Fruit fly (Drosophila melanogaster) whole organism, prepupa: ENCODE results near the gene unk.

Experiments used
- Blimp-1 ChIP-seq: fragments of 200-800 bp; sonication (Bioruptor generic); optimal IDR thresholded peaks from 3 replicates; lab custom pipeline; 2017; ENCODE audit warnings: missing biosample characterization, missing genetic modification characterization, mild to moderate bottlenecking, moderate library complexity, missing genetic modification reagents
- CG10631 ChIP-seq: fragments of 200-800 bp; sonication (Bioruptor generic); optimal IDR thresholded peaks from 2 replicates; lab custom pipeline; 2016; ENCODE audit warnings: missing biosample characterization, missing genetic modification characterization
- CG10669 ChIP-seq: fragments of 200-800 bp; sonication (Bioruptor generic); optimal IDR thresholded peaks from 3 replicates; lab custom pipeline; 2018; ENCODE audit warnings: missing biosample characterization, mild to moderate bottlenecking, missing genetic modification characterization, moderate library complexity
- CG11294 ChIP-seq: fragments of 200-800 bp; sonication (Bioruptor generic); IDR thresholded peaks from 2 replicates; pipeline ENCODE4 v1.3.6; 2022; ENCODE audit warnings: missing biosample characterization, missing genetic modification characterization
- CG11762 ChIP-seq: fragments of 200-800 bp; sonication (Bioruptor generic); optimal IDR thresholded peaks from 3 replicates; lab custom pipeline; 2016; ENCODE audit warnings: missing biosample characterization, missing genetic modification characterization; ENCODE audit not compliant: insufficient read depth
- CG11902 ChIP-seq: fragments of 200-800 bp; sonication (Bioruptor generic); optimal IDR thresholded peaks from 3 replicates; lab custom pipeline; 2016; ENCODE audit warnings: missing biosample characterization, missing genetic modification characterization
- CG1621 ChIP-seq: fragments of 200-800 bp; sonication (Bioruptor generic); optimal IDR thresholded peaks from 3 replicates; lab custom pipeline; 2018; ENCODE audit warnings: missing biosample characterization, mild to moderate bottlenecking, missing genetic modification characterization
- CG16779 ChIP-seq: fragments of 200-800 bp; sonication (Bioruptor generic); optimal IDR thresholded peaks from 3 replicates; lab custom pipeline; 2017; ENCODE audit warnings: missing biosample characterization, mild to moderate bottlenecking, missing genetic modification characterization
- CG3032 ChIP-seq: fragments of 200-800 bp; optimal IDR thresholded peaks from 2 replicates; lab custom pipeline; 2019; ENCODE audit warnings: missing biosample characterization, mild to moderate bottlenecking, missing genetic modification characterization, moderate library complexity
- CG31627 ChIP-seq: fragments of 200-800 bp; sonication (Bioruptor generic); optimal IDR thresholded peaks from 3 replicates; lab custom pipeline; 2016; ENCODE audit warnings: missing biosample characterization, missing genetic modification characterization
- CG32006 ChIP-seq: fragments of 200-800 bp; sonication (Bioruptor generic); optimal IDR thresholded peaks from 3 replicates; lab custom pipeline; 2017; ENCODE audit warnings: missing biosample characterization, mild to moderate bottlenecking, missing genetic modification characterization
- CG3919 ChIP-seq: fragments of 200-800 bp; sonication (Bioruptor generic); optimal IDR thresholded peaks from 3 replicates; lab custom pipeline; 2016; ENCODE audit warnings: missing biosample characterization, missing genetic modification characterization
- CG4318 ChIP-seq: fragments of 200-800 bp; sonication (Bioruptor generic); optimal IDR thresholded peaks from 3 replicates; lab custom pipeline; 2017; ENCODE audit warnings: missing biosample characterization, mild to moderate bottlenecking, missing genetic modification characterization
- CG6163 ChIP-seq: fragments of 200-800 bp; sonication (Bioruptor generic); IDR thresholded peaks from 3 replicates; pipeline ENCODE4 v1.3.6; 2022; ENCODE audit warnings: missing biosample characterization, missing genetic modification characterization
- CG6276 ChIP-seq: fragments of 200-800 bp; sonication (Bioruptor generic); optimal IDR thresholded peaks from 2 replicates; lab custom pipeline; 2017; ENCODE audit warnings: missing biosample characterization, mild to moderate bottlenecking, missing genetic modification characterization
- CG6792 ChIP-seq: fragments of 200-800 bp; sonication (Bioruptor generic); optimal IDR thresholded peaks from 3 replicates; lab custom pipeline; 2016; ENCODE audit warnings: missing biosample characterization, missing genetic modification characterization
- CG6808 ChIP-seq: fragments of 200-800 bp; sonication (Bioruptor generic); optimal IDR thresholded peaks from 3 replicates; lab custom pipeline; 2017; ENCODE audit warnings: missing biosample characterization, missing genetic modification characterization, mild to moderate bottlenecking, moderate library complexity, missing genetic modification reagents
- CG6854 ChIP-seq: fragments of 200-800 bp; sonication (Bioruptor generic); optimal IDR thresholded peaks from 2 replicates; lab custom pipeline; 2017; ENCODE audit warnings: missing biosample characterization, mild to moderate bottlenecking, missing genetic modification characterization
- CG7368 ChIP-seq: fragments of 200-800 bp; sonication (Bioruptor generic); optimal IDR thresholded peaks from 3 replicates; lab custom pipeline; 2016; ENCODE audit warnings: missing biosample characterization, missing genetic modification characterization
- CG8632 ChIP-seq: fragments of 200-800 bp; sonication (Bioruptor generic); optimal IDR thresholded peaks from 3 replicates; lab custom pipeline; 2016; ENCODE audit warnings: missing biosample characterization, missing genetic modification characterization
- Eip75B ChIP-seq: fragments of 200-800 bp; sonication (Bioruptor generic); optimal IDR thresholded peaks from 3 replicates; lab custom pipeline; 2016; ENCODE audit warnings: missing biosample characterization, missing genetic modification characterization
- Eip78C ChIP-seq: fragments of 200-800 bp; sonication (Bioruptor generic); peaks from one replicate; lab custom pipeline; 2016; ENCODE audit warnings: missing biosample characterization, missing genetic modification characterization
- Eip93F ChIP-seq: fragments of 200-800 bp; sonication (Bioruptor generic); optimal IDR thresholded peaks from 2 replicates; lab custom pipeline; 2016; ENCODE audit warnings: missing biosample characterization, mild to moderate bottlenecking, missing genetic modification characterization
- Ets21C ChIP-seq: fragments of 200-800 bp; sonication (Bioruptor generic); optimal IDR thresholded peaks from 3 replicates; lab custom pipeline; 2016; ENCODE audit warnings: missing biosample characterization, missing genetic modification characterization
- Ets96B ChIP-seq: fragments of 200-800 bp; optimal IDR thresholded peaks from 2 replicates; lab custom pipeline; 2019; ENCODE audit warnings: missing biosample characterization, mild to moderate bottlenecking, missing genetic modification characterization, moderate library complexity
- Gug ChIP-seq: fragments of 200-800 bp; sonication (Bioruptor generic); IDR thresholded peaks from 2 replicates; pipeline ENCODE4 v1.3.6; 2022; ENCODE audit warnings: missing biosample characterization, missing genetic modification characterization
- Hr38 ChIP-seq: sonication (Bioruptor generic); optimal IDR thresholded peaks from 2 replicates; lab custom pipeline; 2016; ENCODE audit warnings: missing biosample characterization, missing genetic modification characterization
- Hr39 ChIP-seq: fragments of 200-800 bp; sonication (Bioruptor generic); optimal IDR thresholded peaks from 2 replicates; lab custom pipeline; 2016; ENCODE audit warnings: missing biosample characterization, missing genetic modification characterization
- Hr4 ChIP-seq: fragments of 200-800 bp; sonication (Bioruptor generic); optimal IDR thresholded peaks from 3 replicates; lab custom pipeline; 2016; ENCODE audit warnings: missing biosample characterization, missing genetic modification characterization
- Lpt ChIP-seq: fragments of 200-800 bp; sonication (Bioruptor generic); optimal IDR thresholded peaks from 3 replicates; lab custom pipeline; 2016; ENCODE audit warnings: missing biosample characterization, missing genetic modification characterization
- Met ChIP-seq: fragments of 200-800 bp; sonication (Bioruptor generic); optimal IDR thresholded peaks from 3 replicates; lab custom pipeline; 2016; ENCODE audit warnings: missing biosample characterization, missing genetic modification characterization
- OdsH ChIP-seq: fragments of 200-800 bp; sonication (Bioruptor generic); optimal IDR thresholded peaks from 3 replicates; lab custom pipeline; 2016; ENCODE audit warnings: missing biosample characterization, missing genetic modification characterization
- Smox ChIP-seq: fragments of 200-800 bp; sonication (Bioruptor generic); optimal IDR thresholded peaks from 3 replicates; lab custom pipeline; 2016; ENCODE audit warnings: missing biosample characterization, missing genetic modification characterization
- Sox102F ChIP-seq: fragments of 200-800 bp; sonication (Bioruptor generic); optimal IDR thresholded peaks from 2 replicates; lab custom pipeline; 2016; ENCODE audit warnings: missing biosample characterization, mild to moderate bottlenecking, missing genetic modification characterization
- Sox14 ChIP-seq: fragments of 200-800 bp; sonication (Bioruptor generic); optimal IDR thresholded peaks from 3 replicates; lab custom pipeline; 2016; ENCODE audit warnings: missing biosample characterization, missing genetic modification characterization
- Sox15 ChIP-seq: fragments of 200-800 bp; sonication (Bioruptor generic); optimal IDR thresholded peaks from 3 replicates; lab custom pipeline; 2016; ENCODE audit warnings: missing biosample characterization, missing genetic modification characterization
- achi ChIP-seq: fragments of 200-800 bp; sonication (Bioruptor generic); optimal IDR thresholded peaks from 3 replicates; lab custom pipeline; 2016; ENCODE audit warnings: missing biosample characterization, missing genetic modification characterization
- acj6 ChIP-seq: fragments of 200-800 bp; sonication (Bioruptor generic); optimal IDR thresholded peaks from 3 replicates; lab custom pipeline; 2016; ENCODE audit warnings: missing biosample characterization, missing genetic modification characterization
- dac ChIP-seq: fragments of 200-800 bp; sonication (Bioruptor generic); optimal IDR thresholded peaks from 2 replicates; lab custom pipeline; 2017; ENCODE audit warnings: missing biosample characterization, mild to moderate bottlenecking, missing genetic modification characterization
- dsx ChIP-seq: fragments of 200-800 bp; optimal IDR thresholded peaks from 3 replicates; lab custom pipeline; 2019; ENCODE audit warnings: missing biosample characterization, mild to moderate bottlenecking, missing genetic modification characterization, moderate library complexity; ENCODE audit not compliant: poor library complexity, severe bottlenecking
- eg ChIP-seq: fragments of 200-800 bp; sonication (Bioruptor generic); IDR thresholded peaks from 3 replicates; pipeline ENCODE4 v1.3.6; 2022; ENCODE audit warnings: missing biosample characterization, missing genetic modification characterization
- esn ChIP-seq: fragments of 200-800 bp; sonication (Bioruptor generic); optimal IDR thresholded peaks from 2 replicates; lab custom pipeline; 2016; ENCODE audit warnings: missing biosample characterization, mild to moderate bottlenecking, missing genetic modification characterization, moderate library complexity
- fd59A ChIP-seq: fragments of 200-800 bp; sonication (Bioruptor generic); optimal IDR thresholded peaks from 2 replicates; lab custom pipeline; 2017; ENCODE audit warnings: missing biosample characterization, mild to moderate bottlenecking, missing genetic modification characterization, missing genetic modification reagents
- fd85E ChIP-seq: fragments of 200-800 bp; sonication (Bioruptor generic); optimal IDR thresholded peaks from 3 replicates; lab custom pipeline; 2016; ENCODE audit warnings: missing biosample characterization, missing genetic modification characterization
- fkh ChIP-seq: fragments of 200-800 bp; sonication (Bioruptor generic); optimal IDR thresholded peaks from 3 replicates; lab custom pipeline; 2017; ENCODE audit warnings: missing biosample characterization, mild to moderate bottlenecking, missing genetic modification characterization, moderate library complexity
- pdm3 ChIP-seq: fragments of 200-800 bp; sonication (Bioruptor generic); optimal IDR thresholded peaks from 3 replicates; lab custom pipeline; 2016; ENCODE audit warnings: missing biosample characterization, missing genetic modification characterization
- ss ChIP-seq, 2 experiments: fragments of 200-800 bp; sonication (Bioruptor generic); optimal IDR thresholded peaks; 2 replicates in 1 of 2; 3 replicates in 1 of 2; lab custom pipeline; 2017 to 2018; ENCODE audit warnings: mild to moderate bottlenecking in 2 of 2, missing biosample characterization in 2 of 2, missing genetic modification characterization in 2 of 2, moderate library complexity in 1 of 2
- svp ChIP-seq: fragments of 200-800 bp; sonication (Bioruptor generic); peaks from one replicate; lab custom pipeline; 2016; ENCODE audit warnings: missing biosample characterization, missing genetic modification characterization
- topi ChIP-seq: fragments of 200-800 bp; sonication (Bioruptor generic); optimal IDR thresholded peaks from 3 replicates; lab custom pipeline; 2016; ENCODE audit warnings: missing biosample characterization, missing genetic modification characterization

The unk gene

DNA sequence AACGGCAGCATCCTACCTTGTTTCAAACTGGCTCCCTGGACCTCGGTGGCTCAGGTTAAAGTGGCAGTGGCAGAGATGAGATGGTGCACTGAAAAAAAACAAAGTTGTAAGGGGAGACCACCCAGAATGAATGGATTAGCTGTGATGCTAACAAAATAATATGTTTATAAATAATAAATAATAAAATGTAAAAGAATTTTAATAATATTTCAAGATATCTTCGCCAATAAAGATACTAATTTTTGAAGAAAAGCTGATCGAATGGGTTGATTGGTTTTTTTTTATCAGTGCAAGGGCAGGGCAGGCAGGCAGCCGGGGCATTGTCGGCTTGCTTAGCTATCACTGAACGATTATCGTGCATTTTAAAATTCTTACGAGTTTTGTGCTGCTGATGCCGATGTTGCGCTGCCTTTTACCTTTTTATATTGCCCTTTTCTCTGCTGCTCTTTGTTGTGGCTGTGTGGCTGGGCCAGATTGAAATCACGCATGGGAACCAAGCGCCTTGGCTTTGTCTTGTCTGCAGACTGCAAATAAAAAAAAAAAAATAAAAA lies 8.6 kb downstream of the unk start (continued):
- TF ChIP-seq CG31627 = peak; percentile 36
- TF ChIP-seq Eip78C (GFP tag; lab: Kevin White, UChicago) = peak; percentile 94
- TF ChIP-seq Met (GFP tag; lab: Kevin White, UChicago) = peak; percentile 78
- TF ChIP-seq CG6276 (GFP tag; lab: Kevin White, UChicago) = peak; percentile 17
- TF ChIP-seq CG10669 (GFP tag; lab: Kevin White, UChicago) = peak; percentile 87
- TF ChIP-seq CG11294 (GFP tag; lab: Robert Waterston, UW) = peak; percentile 58
- no peak for TF ChIP-seq Hr39 (GFP tag; lab: Kevin White, UChicago)
- peak; percentile 90 for TF ChIP-seq CG8632 (GFP tag; lab: Kevin White, UChicago)
- TF ChIP-seq CG6854 (GFP tag; lab: Kevin White, UChicago) = peak; percentile 77
- no peak for TF ChIP-seq Smox (GFP tag; lab: Kevin White, UChicago)
- peak; percentile 72 for TF ChIP-seq CG11902 (GFP tag; lab: Kevin White, UChicago)
- peak; percentile 83 for TF ChIP-seq acj6
- TF ChIP-seq CG6163 (GFP tag; lab: Robert Waterston, UW) = peak; percentile 79
- TF ChIP-seq fd85E (GFP tag; lab: Kevin White, UChicago) = peak; percentile 39
- no peak for TF ChIP-seq CG4318 (GFP tag; lab: Kevin White, UChicago)
- peak; percentile 65 for TF ChIP-seq dsx (GFP tag; lab: Kevin White, UChicago)
- peak; percentile 76 for TF ChIP-seq CG6792 (GFP tag; lab: Kevin White, UChicago)
- TF ChIP-seq CG7368 (GFP tag; lab: Kevin White, UChicago) = peak; percentile 27
- peak; percentile 75 for TF ChIP-seq OdsH (GFP tag; lab: Kevin White, UChicago)
- peak; percentile 73 for TF ChIP-seq topi (GFP tag; lab: Kevin White, UChicago)
- TF ChIP-seq Ets96B = peak; percentile 89
- TF ChIP-seq dac = no peak
- peak; percentile 52 for TF ChIP-seq CG32006
- peak; percentile 47 for TF ChIP-seq Sox14 (GFP tag; lab: Kevin White, UChicago)
- peak; percentile 57 for TF ChIP-seq Eip75B (GFP tag; lab: Kevin White, UChicago)
- no peak for TF ChIP-seq fkh (GFP tag; lab: Kevin White, UChicago)
- TF ChIP-seq eg = 0 out of 3 replicates have a peak, but pooled peaks have one; percentile 34
- peak; percentile 76 to 90 for TF ChIP-seq ss (GFP tag; optimal IDR thresholded peaks at IDR 0.05; lab: Kevin White, UChicago)
- TF ChIP-seq CG3919 = peak; percentile 81
- TF ChIP-seq esn (GFP tag; lab: Kevin White, UChicago) = peak; percentile 85
- TF ChIP-seq achi (GFP tag; lab: Kevin White, UChicago) = peak; percentile 86
- TF ChIP-seq Sox102F (GFP tag; lab: Kevin White, UChicago) = peak; percentile 77
- peak; percentile 10 for TF ChIP-seq Hr4 (GFP tag; lab: Kevin White, UChicago)
- TF ChIP-seq Eip93F (GFP tag; lab: Kevin White, UChicago) = peak; percentile 18
- TF ChIP-seq CG11762 (GFP tag; lab: Kevin White, UChicago) = peak; percentile 53
- peak; percentile 63 for TF ChIP-seq CG1621
- TF ChIP-seq CG10631 (GFP tag; lab: Kevin White, UChicago) = peak; percentile 91

dm6 chr3R:23148433-23148832 lies 9.2 kb downstream of the unk start:
- TF ChIP-seq Sox102F (GFP tag; lab: Kevin White, UChicago) = peak; percentile 73
- no peak for TF ChIP-seq Blimp-1
- peak; percentile 63 for TF ChIP-seq Ets21C (GFP tag; lab: Kevin White, UChicago)
- TF ChIP-seq Ets96B = peak; percentile 56
- no peak; the same call in 1 of the 3 replicates for TF ChIP-seq CG6163 (GFP tag; lab: Robert Waterston, UW)
- TF ChIP-seq eg = no peak
- TF ChIP-seq Eip78C (GFP tag; lab: Kevin White, UChicago) = peak; percentile 91
- TF ChIP-seq CG3919 = peak; percentile 53
- peak; percentile 71 for TF ChIP-seq Smox (GFP tag; lab: Kevin White, UChicago)
- peak; percentile 73 for TF ChIP-seq topi (GFP tag; lab: Kevin White, UChicago)
- TF ChIP-seq OdsH (GFP tag; lab: Kevin White, UChicago) = peak; percentile 54
- peak; percentile 56 for TF ChIP-seq fd59A
- TF ChIP-seq Hr38 = no peak
- TF ChIP-seq Gug = no peak
- TF ChIP-seq Hr39 (GFP tag; lab: Kevin White, UChicago) = peak; percentile 74
- peak; percentile 59 for TF ChIP-seq CG3032 (tag; lab: Kevin White, UChicago)
- no peak for TF ChIP-seq Lpt (GFP tag; lab: Kevin White, UChicago)
- no peak for TF ChIP-seq CG16779 (tag; lab: Kevin White, UChicago)
- TF ChIP-seq CG11902 (GFP tag; lab: Kevin White, UChicago) = peak; percentile 62
- TF ChIP-seq Sox15 = peak; percentile 58
- TF ChIP-seq CG6808 = peak; percentile 27
- TF ChIP-seq svp = peak; percentile 82
- no peak for TF ChIP-seq fkh (GFP tag; lab: Kevin White, UChicago)
- TF ChIP-seq pdm3 = peak; percentile 56
- TF ChIP-seq Sox14 (GFP tag; lab: Kevin White, UChicago) = peak; percentile 54
